Fruit fly (Drosophila melanogaster) whole organism, embryonic: Measurements from ENCODE around the gene Xport-B.

ENCODE experiments used
- Abd-B ChIP-seq: fragments of 200-800 bp; sonication (Bioruptor generic); optimal IDR thresholded peaks from 2 replicates; lab custom pipeline; 2018; ENCODE audit warnings: missing biosample characterization, mild to moderate bottlenecking, missing genetic modification characterization, moderate library complexity
- Ada2b ChIP-seq: fragments of 200-800 bp; sonication (Bioruptor generic); IDR thresholded peaks from 2 replicates; pipeline ENCODE4 v1.3.6; 2022; ENCODE audit warnings: missing biosample characterization, missing genetic modification characterization
- Asciz ChIP-seq: fragments of 200-800 bp; sonication (Bioruptor generic); optimal IDR thresholded peaks from 2 replicates; lab custom pipeline; 2017; ENCODE audit warnings: missing biosample characterization, mild to moderate bottlenecking, missing genetic modification characterization, missing genetic modification reagents
- CG10274 ChIP-seq: fragments of 200-800 bp; sonication (Bioruptor generic); optimal IDR thresholded peaks from 3 replicates; lab custom pipeline; 2017; ENCODE audit warnings: missing biosample characterization, mild to moderate bottlenecking, missing genetic modification characterization
- CG11504 ChIP-seq: fragments of 200-800 bp; sonication (Bioruptor generic); optimal IDR thresholded peaks from 3 replicates; lab custom pipeline; 2019; ENCODE audit warnings: missing biosample characterization, mild to moderate bottlenecking, missing genetic modification characterization, moderate library complexity
- CG12219 ChIP-seq: fragments of 200-800 bp; sonication (Bioruptor generic); optimal IDR thresholded peaks from 3 replicates; lab custom pipeline; 2018; ENCODE audit warnings: missing biosample characterization, mild to moderate bottlenecking, missing genetic modification characterization
- CG13123 ChIP-seq: fragments of 200-800 bp; sonication (Bioruptor generic); optimal IDR thresholded peaks from 2 replicates; lab custom pipeline; 2016; ENCODE audit warnings: missing biosample characterization, missing genetic modification characterization
- CG13624 ChIP-seq: fragments of 200-800 bp; sonication (Bioruptor generic); optimal IDR thresholded peaks from 2 replicates; lab custom pipeline; 2016; ENCODE audit warnings: missing biosample characterization, missing genetic modification characterization
- CG13894 ChIP-seq: fragments of 200-800 bp; sonication (Bioruptor generic); optimal IDR thresholded peaks from 3 replicates; lab custom pipeline; 2018; ENCODE audit warnings: missing biosample characterization, mild to moderate bottlenecking, missing genetic modification characterization, moderate library complexity
- CG14965 ChIP-seq: fragments of 200-800 bp; sonication (Bioruptor generic); optimal IDR thresholded peaks from 2 replicates; lab custom pipeline; 2016; ENCODE audit warnings: missing biosample characterization, missing genetic modification characterization, borderline replicate concordance
- CG1602 ChIP-seq: fragments of 200-800 bp; sonication (Bioruptor generic); optimal IDR thresholded peaks from 3 replicates; lab custom pipeline; 2016; ENCODE audit warnings: missing biosample characterization, missing genetic modification characterization
- CG2129 ChIP-seq: fragments of 200-800 bp; sonication (Bioruptor generic); IDR thresholded peaks from 2 replicates; pipeline ENCODE4 v1.3.6; 2022; ENCODE audit warnings: missing biosample characterization, missing genetic modification characterization; ENCODE audit not compliant: partially characterized antibody
- CG31441 ChIP-seq: fragments of 200-800 bp; sonication (Bioruptor generic); IDR thresholded peaks from 2 replicates; pipeline ENCODE4 v1.3.6; 2022; ENCODE audit warnings: missing biosample characterization, missing genetic modification characterization
- CG32772 ChIP-seq: fragments of 200-800 bp; sonication (Bioruptor generic); IDR thresholded peaks from 2 replicates; pipeline ENCODE4 v1.3.6; 2022; ENCODE audit warnings: missing biosample characterization, missing genetic modification characterization
- CG33213 ChIP-seq: fragments of 200-800 bp; sonication (Bioruptor generic); optimal IDR thresholded peaks from 3 replicates; lab custom pipeline; 2016; ENCODE audit warnings: missing biosample characterization, missing genetic modification characterization
- CG5245 ChIP-seq: fragments of 200-800 bp; sonication (Bioruptor generic); optimal IDR thresholded peaks from 3 replicates; lab custom pipeline; 2016; ENCODE audit warnings: missing biosample characterization, missing genetic modification characterization
- CG6654 ChIP-seq: fragments of 200-800 bp; sonication (Bioruptor generic); optimal IDR thresholded peaks from 2 replicates; lab custom pipeline; 2017; ENCODE audit warnings: missing biosample characterization, mild to moderate bottlenecking, missing genetic modification characterization
- CG7372 ChIP-seq: fragments of 200-800 bp; sonication (Bioruptor generic); IDR thresholded peaks from 2 replicates; pipeline ENCODE4 v1.3.6; 2022; ENCODE audit warnings: missing biosample characterization, missing genetic modification characterization
- CG8089 ChIP-seq: fragments of 200-800 bp; sonication (Bioruptor generic); optimal IDR thresholded peaks from 3 replicates; lab custom pipeline; 2016; ENCODE audit warnings: missing biosample characterization, missing genetic modification characterization
- CG8765 ChIP-seq: fragments of 200-800 bp; sonication (Bioruptor generic); IDR thresholded peaks from 2 replicates; pipeline ENCODE4 v1.3.6; 2022; ENCODE audit warnings: missing biosample characterization, missing genetic modification characterization
- CG9876 ChIP-seq: fragments of 200-800 bp; sonication (Bioruptor generic); optimal IDR thresholded peaks from 2 replicates; lab custom pipeline; 2016; ENCODE audit warnings: missing biosample characterization, missing genetic modification characterization
- D ChIP-seq, 2 experiments: fragments of 200-800 bp in 1 of 2; fragments of >200 bp in 1 of 2; sonication (Bioruptor generic) in 1 of 2; optimal IDR thresholded peaks; 2 replicates in 1 of 2; 3 replicates in 1 of 2; lab custom pipeline; 2017; ENCODE audit warnings: mild to moderate bottlenecking in 1 of 2, missing biosample characterization in 1 of 2, missing genetic modification characterization in 1 of 2, missing genetic modification reagents in 1 of 2
- Dll ChIP-seq: fragments of 200-800 bp; sonication (Bioruptor generic); IDR thresholded peaks from 4 replicates; pipeline ENCODE4 v1.3.6; 2022; ENCODE audit warnings: missing biosample characterization, missing genetic modification characterization; ENCODE audit not compliant: partially characterized antibody
- Dp ChIP-seq: fragments of 200-800 bp; sonication (Bioruptor generic); optimal IDR thresholded peaks from 2 replicates; lab custom pipeline; 2018; ENCODE audit warnings: missing biosample characterization, mild to moderate bottlenecking, missing genetic modification characterization, moderate library complexity
- Eip74EF ChIP-seq, 2 experiments: fragments of 200-800 bp in 1 of 2; fragments of >200 bp in 1 of 2; sonication (Bioruptor generic) in 1 of 2; optimal IDR thresholded peaks; 2 replicates each; lab custom pipeline; 2017 to 2019; ENCODE audit warnings: missing biosample characterization in 2 of 2, missing genetic modification characterization in 2 of 2, mild to moderate bottlenecking in 1 of 2, moderate library complexity in 1 of 2
- HLHmδ ChIP-seq: fragments of 200-800 bp; sonication (Bioruptor generic); optimal IDR thresholded peaks from 2 replicates; lab custom pipeline; 2018; ENCODE audit warnings: missing biosample characterization, mild to moderate bottlenecking, missing genetic modification characterization, moderate library complexity
- MTF-1 ChIP-seq: fragments of 200-800 bp; sonication (Bioruptor generic); optimal IDR thresholded peaks from 2 replicates; lab custom pipeline; 2018; ENCODE audit warnings: missing biosample characterization, mild to moderate bottlenecking, missing genetic modification characterization, borderline replicate concordance
- NFAT ChIP-seq: fragments of 200-800 bp; sonication (Bioruptor generic); IDR thresholded peaks from 2 replicates; pipeline ENCODE4 v1.3.6; 2022; ENCODE audit warnings: missing biosample characterization, missing genetic modification characterization
- PHDP ChIP-seq: fragments of 200-800 bp; sonication (Bioruptor generic); optimal IDR thresholded peaks from 3 replicates; lab custom pipeline; 2018; ENCODE audit warnings: missing biosample characterization, mild to moderate bottlenecking, missing genetic modification characterization, moderate library complexity
- Side ChIP-seq: fragments of 200-800 bp; sonication (Bioruptor generic); optimal IDR thresholded peaks from 2 replicates; lab custom pipeline; 2016; ENCODE audit warnings: missing biosample characterization, missing genetic modification characterization
- Spps ChIP-seq: fragments of 200-800 bp; sonication (Bioruptor generic); optimal IDR thresholded peaks from 2 replicates; lab custom pipeline; 2018; ENCODE audit warnings: missing biosample characterization, mild to moderate bottlenecking, missing genetic modification characterization
- disco-r ChIP-seq: fragments of 200-800 bp; sonication (Bioruptor generic); optimal IDR thresholded peaks from 2 replicates; lab custom pipeline; 2016; ENCODE audit warnings: missing biosample characterization, missing genetic modification characterization
- grau ChIP-seq: fragments of 200-800 bp; optimal IDR thresholded peaks from 3 replicates; lab custom pipeline; 2019; ENCODE audit warnings: missing biosample characterization, mild to moderate bottlenecking, missing genetic modification characterization, moderate library complexity
- ham ChIP-seq: fragments of 200-800 bp; sonication (Bioruptor generic); IDR thresholded peaks from 2 replicates; pipeline ENCODE4 v1.3.6; 2022; ENCODE audit warnings: missing biosample characterization, missing genetic modification characterization
- nmo ChIP-seq: fragments of 200-800 bp; sonication (Bioruptor generic); optimal IDR thresholded peaks from 2 replicates; lab custom pipeline; 2018; ENCODE audit warnings: missing biosample characterization, mild to moderate bottlenecking, missing genetic modification characterization, moderate library complexity
- pb ChIP-seq: fragments of 200-800 bp; sonication (Bioruptor generic); optimal IDR thresholded peaks from 3 replicates; lab custom pipeline; 2016; ENCODE audit warnings: missing biosample characterization, missing genetic modification characterization
- pfk ChIP-seq: fragments of 200-800 bp; sonication (Bioruptor generic); optimal IDR thresholded peaks from 2 replicates; lab custom pipeline; 2018; ENCODE audit warnings: missing biosample characterization, mild to moderate bottlenecking, missing genetic modification characterization, moderate library complexity
- pho ChIP-seq: fragments of 200-800 bp; sonication (Bioruptor generic); optimal IDR thresholded peaks from 2 replicates; lab custom pipeline; 2016; ENCODE audit warnings: missing biosample characterization, missing genetic modification characterization
- psq ChIP-seq: fragments of 200-800 bp; sonication (Bioruptor generic); optimal IDR thresholded peaks from 2 replicates; lab custom pipeline; 2017; ENCODE audit warnings: missing biosample characterization, missing genetic modification characterization
- pzg ChIP-seq: fragments of 200-800 bp; sonication (Bioruptor generic); optimal IDR thresholded peaks from 3 replicates; lab custom pipeline; 2018; ENCODE audit warnings: missing biosample characterization, mild to moderate bottlenecking, missing genetic modification characterization, moderate library complexity
- ranshi ChIP-seq: fragments of 200-800 bp; sonication (Bioruptor generic); IDR thresholded peaks from 2 replicates; pipeline ENCODE4 v1.3.6; 2022; ENCODE audit warnings: missing biosample characterization, missing genetic modification characterization
- ro ChIP-seq: fragments of 200-800 bp; sonication (Bioruptor generic); IDR thresholded peaks from 2 replicates; pipeline ENCODE4 v1.3.6; 2022; ENCODE audit warnings: missing biosample characterization, missing genetic modification characterization
- sd ChIP-seq: fragments of 200-800 bp; sonication (Bioruptor generic); optimal IDR thresholded peaks from 3 replicates; lab custom pipeline; 2018; ENCODE audit warnings: missing biosample characterization, mild to moderate bottlenecking, missing genetic modification characterization, moderate library complexity
- shn ChIP-seq: fragments of 200-800 bp; sonication (Bioruptor generic); optimal IDR thresholded peaks from 3 replicates; lab custom pipeline; 2016; ENCODE audit warnings: missing biosample characterization, missing genetic modification characterization
- stwl ChIP-seq: fragments of 200-800 bp; sonication (Bioruptor generic); optimal IDR thresholded peaks from 3 replicates; lab custom pipeline; 2018; ENCODE audit warnings: missing biosample characterization, mild to moderate bottlenecking, missing genetic modification characterization, moderate library complexity
- sug ChIP-seq: fragments of 200-800 bp; optimal IDR thresholded peaks from 2 replicates; lab custom pipeline; 2019; ENCODE audit warnings: missing biosample characterization, mild to moderate bottlenecking, missing genetic modification characterization, moderate library complexity
- tx ChIP-seq: fragments of 200-800 bp; sonication (Bioruptor generic); optimal IDR thresholded peaks from 2 replicates; lab custom pipeline; 2016; ENCODE audit warnings: missing biosample characterization, missing genetic modification characterization
- vvl ChIP-seq: fragments of 200-800 bp; sonication (Bioruptor generic); IDR thresholded peaks from 2 replicates; pipeline ENCODE4 v1.3.6; 2022; ENCODE audit warnings: missing biosample characterization, missing genetic modification characterization

The Xport-B gene

DNA sequence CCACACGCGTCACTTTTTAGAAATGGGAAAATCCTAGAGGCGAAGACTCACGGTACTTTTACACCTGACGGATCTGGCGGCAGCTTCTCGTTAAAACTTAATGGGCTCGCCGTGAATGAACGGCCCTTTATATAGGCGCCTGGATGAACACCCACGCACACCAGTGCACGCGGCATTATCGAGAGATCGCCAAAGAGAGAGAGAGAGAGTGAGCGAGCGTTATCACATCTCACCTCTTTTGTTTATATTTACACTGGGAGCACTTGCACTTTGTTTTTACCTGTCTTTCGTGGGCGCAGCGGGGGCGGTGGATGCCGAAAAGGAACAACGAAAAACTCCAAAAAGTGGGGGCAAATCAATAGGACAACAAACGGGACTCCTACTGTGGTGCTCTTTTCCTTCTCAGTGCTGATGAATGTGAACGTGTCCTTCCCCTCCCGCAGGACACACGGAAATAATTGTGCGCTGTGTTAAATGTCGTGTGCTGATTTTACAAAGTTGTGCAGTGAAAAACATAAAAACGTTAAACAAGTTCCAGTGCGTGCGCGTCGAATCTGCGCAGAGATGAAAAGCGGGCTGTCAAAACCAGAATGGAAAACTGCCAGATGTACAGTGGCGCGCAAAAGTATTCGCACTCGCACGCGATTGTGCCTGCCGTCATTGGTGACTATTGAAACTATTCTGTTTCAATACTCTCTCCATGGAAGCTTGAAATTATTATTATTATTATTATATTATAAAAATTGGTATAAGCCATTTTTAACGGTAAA is 39.9 kb downstream of the Xport-B start, which contains the start of gene Mrp5 (continued):
- TF ChIP-seq tx (GFP tag; lab: Kevin White, UChicago), result no peak
- TF ChIP-seq ro, result no peak
- no peak for TF ChIP-seq psq (GFP tag; lab: Kevin White, UChicago)
- TF ChIP-seq CG32772 (GFP tag; lab: Robert Waterston, UW), result no peak
- no peak for TF ChIP-seq CG14965 (GFP tag; lab: Kevin White, UChicago)
- no peak for TF ChIP-seq pfk (GFP tag; lab: Kevin White, UChicago)
- TF ChIP-seq Eip74EF (GFP tag; optimal IDR thresholded peaks at IDR 0.05; lab: Kevin White, UChicago), result no peak
- 0 out of 2 replicates have a peak, but pooled peaks have one; percentile 35 for TF ChIP-seq CG8765 (GFP tag; lab: Robert Waterston, UW)
- no peak for TF ChIP-seq CG8089
- no peak for TF ChIP-seq CG6654 (GFP tag; lab: Kevin White, UChicago)
- no peak for TF ChIP-seq pb
- TF ChIP-seq CG11504, result no peak
- no peak for TF ChIP-seq CG7372
- peak; percentile 39 for TF ChIP-seq CG31441 (GFP tag; lab: Robert Waterston, UW)
- TF ChIP-seq stwl (tag; lab: Kevin White, UChicago), result no peak
- TF ChIP-seq vvl (GFP tag; lab: Robert Waterston, UW), result no peak; the same call in 1 of the 2 replicates
- TF ChIP-seq MTF-1 (GFP tag; lab: Kevin White, UChicago), result peak; percentile 38
- TF ChIP-seq Ada2b (GFP tag; lab: Robert Waterston, UW), result peak; percentile 60
- TF ChIP-seq Side (GFP tag; lab: Kevin White, UChicago), result no peak
- TF ChIP-seq CG9876 (GFP tag; lab: Kevin White, UChicago), result no peak
- TF ChIP-seq Dll, result 0 out of 4 replicates have a peak, but pooled peaks have one; percentile 18
- peak; percentile 8 for TF ChIP-seq pzg
- peak; percentile 17 for TF ChIP-seq CG13624 (GFP tag; lab: Kevin White, UChicago)
- TF ChIP-seq CG33213 (GFP tag; lab: Kevin White, UChicago), result no peak
- no peak for TF ChIP-seq shn (GFP tag; lab: Kevin White, UChicago)
- no peak for TF ChIP-seq Dp (GFP tag; lab: Kevin White, UChicago)
- no peak for TF ChIP-seq CG12219 (GFP tag; lab: Kevin White, UChicago)
- TF ChIP-seq Asciz (GFP tag; lab: Kevin White, UChicago), result no peak
- TF ChIP-seq ham (GFP tag; lab: Robert Waterston, UW), result 0 out of 2 replicates have a peak, but pooled peaks have one; percentile 35
- no peak for TF ChIP-seq Spps (tag; lab: Kevin White, UChicago)
- peak; percentile 48; the same call in 1 of the 2 replicates for TF ChIP-seq ranshi (GFP tag; lab: Robert Waterston, UW)
- peak; percentile 31 for TF ChIP-seq PHDP
- no peak for TF ChIP-seq CG10274 (GFP tag; lab: Kevin White, UChicago)
- no peak for TF ChIP-seq pho (GFP tag; lab: Kevin White, UChicago)
- no peak for TF ChIP-seq CG2129 (GFP tag; lab: Robert Waterston, UW)
- peak; percentile 37 for TF ChIP-seq CG1602 (GFP tag; lab: Kevin White, UChicago)
- TF ChIP-seq CG13123, result no peak
- peak; percentile 51; the same call in 1 of the 2 replicates for TF ChIP-seq NFAT (GFP tag; lab: Robert Waterston, UW)
- peak; percentile 41 for TF ChIP-seq nmo
- no peak for TF ChIP-seq sd (tag; lab: Kevin White, UChicago)
- no peak for TF ChIP-seq CG13894
- TF ChIP-seq disco-r (GFP tag; lab: Kevin White, UChicago), result no peak
- TF ChIP-seq grau (tag; lab: Kevin White, UChicago), result peak; percentile 40
- no peak for TF ChIP-seq sug (tag; lab: Kevin White, UChicago)
- no peak for TF ChIP-seq D (optimal IDR thresholded peaks at IDR 0.05; lab: Kevin White, UChicago)
- TF ChIP-seq D (GFP tag; optimal IDR thresholded peaks at IDR 0.05; lab: Kevin White, UChicago), result peak; percentile 25
- no peak for TF ChIP-seq Abd-B (GFP tag; lab: Kevin White, UChicago)
- TF ChIP-seq HLHmδ (GFP tag; lab: Kevin White, UChicago), result peak; percentile 77
- no peak for TF ChIP-seq CG5245
